Worm (Caenorhabditis elegans) whole organism, late embryonic: ENCODE data around the gene srbc-13.

Experiments
- ama-1 ChIP-seq: fragments of 150-350 bp; optimal IDR thresholded peaks from 2 replicates; lab custom pipeline; 2014
- ceh-9 ChIP-seq: sonication (generic microtip); optimal IDR thresholded peaks from 2 replicates; lab custom pipeline; 2016; ENCODE audit warnings: mild to moderate bottlenecking, missing genetic modification characterization, inconsistent platforms, missing compliant biosample characterization
- elt-2 ChIP-seq: sonication (generic microtip); optimal IDR thresholded peaks from 2 replicates; lab custom pipeline; 2016; ENCODE audit warnings: missing genetic modification reagents, missing genetic modification characterization, missing compliant biosample characterization
- fkh-10 ChIP-seq: fragments of 150-350 bp; optimal IDR thresholded peaks from 2 replicates; lab custom pipeline; 2014; ENCODE audit warnings: missing biosample characterization, missing genetic modification reagents, missing genetic modification characterization
- hlh-30 ChIP-seq: sonication (generic microtip); optimal IDR thresholded peaks from 2 replicates; lab custom pipeline; 2017; ENCODE audit warnings: antibody characterized with exemption, missing genetic modification characterization, missing compliant biosample characterization; ENCODE audit not compliant: insufficient read depth
- nhr-11 ChIP-seq: fragments of 150-350 bp; optimal IDR thresholded peaks from 2 replicates; lab custom pipeline; 2014; ENCODE audit warnings: missing biosample characterization, missing genetic modification characterization
- pha-4 ChIP-seq: fragments of 150-350 bp; optimal IDR thresholded peaks from 2 replicates; lab custom pipeline; 2018; ENCODE audit warnings: missing biosample characterization, missing genetic modification reagents, missing genetic modification characterization
- pqm-1 ChIP-seq: sonication (generic microtip); optimal IDR thresholded peaks from 2 replicates; lab custom pipeline; 2016; ENCODE audit warnings: missing genetic modification characterization, missing compliant biosample characterization
- pros-1 ChIP-seq: fragments of 150-350 bp; optimal IDR thresholded peaks from 2 replicates; lab custom pipeline; 2014; ENCODE audit warnings: missing biosample characterization, missing genetic modification reagents, missing genetic modification characterization
- ref-2 ChIP-seq: sonication (generic microtip); optimal IDR thresholded peaks from 2 replicates; lab custom pipeline; 2016; ENCODE audit warnings: missing genetic modification characterization, missing compliant biosample characterization
- rnt-1 ChIP-seq: sonication (generic microtip); optimal IDR thresholded peaks from 2 replicates; lab custom pipeline; 2016; ENCODE audit warnings: missing genetic modification characterization, missing compliant biosample characterization
- unc-55 ChIP-seq: sonication (generic microtip); optimal IDR thresholded peaks from 2 replicates; lab custom pipeline; 2017; ENCODE audit warnings: missing biosample characterization, missing genetic modification reagents, missing genetic modification characterization

DNA sequence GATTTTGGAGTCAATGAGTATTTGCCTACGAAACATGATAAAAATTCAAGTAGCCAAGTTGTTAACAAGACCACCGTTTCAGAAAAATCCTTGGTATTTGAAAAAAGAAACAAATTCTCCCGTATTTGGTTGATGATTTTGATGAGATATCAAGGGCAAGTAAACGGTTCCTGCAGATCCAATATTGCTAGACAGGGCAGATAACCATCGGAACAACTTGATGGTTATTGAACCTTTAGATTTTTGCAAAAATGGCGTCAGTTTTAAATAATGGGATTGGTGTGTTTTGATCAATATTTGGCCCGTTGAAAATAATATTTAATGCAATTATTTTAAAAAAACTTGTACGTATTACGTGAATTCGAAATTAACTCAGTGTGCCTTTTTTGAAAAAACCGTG is 47.4 kb upstream of the srbc-13 start:
- TF ChIP-seq rnt-1 (tag; lab: Kevin White, UChicago) (no peak), ceh-9 (tag; lab: Kevin White, UChicago) (no peak), pqm-1 (no peak), pha-4 (no peak), ref-2 (tag; lab: Kevin White, UChicago) (no peak), ama-1 (lab: Kevin White, UChicago) (no peak), unc-55 (no peak), elt-2 (tag; lab: Kevin White, UChicago) (no peak), pros-1 (tag; lab: Kevin White, UChicago) (no peak), hlh-30 (no peak), fkh-10 (GFP tag; lab: Kevin White, UChicago) (no peak), nhr-11 (tag; lab: Kevin White, UChicago) (no peak)
